Worm (Caenorhabditis elegans) whole organism, young adult: ENCODE measurements around the gene arrd-25.

Experiments used
- B0261.1 ChIP-seq: sonication (generic microtip); optimal IDR thresholded peaks from 2 replicates; lab custom pipeline; 2016; ENCODE audit warnings: mild to moderate bottlenecking, missing genetic modification characterization, moderate library complexity, missing compliant biosample characterization
- B0336.3 ChIP-seq: fragments of 200-800 bp; sonication (Bioruptor generic); IDR thresholded peaks from 2 replicates; pipeline ENCODE4 v1.3.6; 2022; ENCODE audit warnings: missing genetic modification characterization, missing compliant biosample characterization
- F23B12.7 ChIP-seq: sonication (generic microtip); optimal IDR thresholded peaks from 2 replicates; lab custom pipeline; 2017; ENCODE audit warnings: missing genetic modification characterization, mild to moderate bottlenecking, missing compliant biosample characterization, antibody characterized with exemption, moderate library complexity; ENCODE audit not compliant: insufficient read depth
- F33H1.4 ChIP-seq: fragments of 200-800 bp; sonication (Bioruptor generic); IDR thresholded peaks from 2 replicates; pipeline ENCODE4 v1.3.6; 2022; ENCODE audit warnings: missing genetic modification reagents, missing genetic modification characterization, missing compliant biosample characterization
- K11D2.4 ChIP-seq: fragments of 200-800 bp; sonication (Bioruptor generic); IDR thresholded peaks from 2 replicates; pipeline ENCODE4 v1.3.6; 2022; ENCODE audit warnings: missing genetic modification reagents, missing genetic modification characterization, missing compliant biosample characterization
- K12H6.12 ChIP-seq: fragments of 200-800 bp; sonication (Bioruptor generic); optimal IDR thresholded peaks from 2 replicates; lab custom pipeline; 2018; ENCODE audit warnings: mild to moderate bottlenecking, missing genetic modification characterization, missing compliant biosample characterization
- Y56A3A.18 ChIP-seq: fragments of 200-800 bp; sonication (Bioruptor generic); IDR thresholded peaks from 2 replicates; pipeline ENCODE4 v1.3.6; 2022; ENCODE audit warnings: missing genetic modification reagents, missing genetic modification characterization, missing compliant biosample characterization
- Y95B8A.8 ChIP-seq: fragments of 200-800 bp; sonication (Bioruptor generic); IDR thresholded peaks from 2 replicates; pipeline ENCODE4 v1.3.6; 2022; ENCODE audit warnings: missing genetic modification reagents, missing genetic modification characterization, missing compliant biosample characterization
- aptf-2 ChIP-seq: fragments of 200-800 bp; sonication (Bioruptor generic); conservative IDR thresholded peaks from 2 replicates; pipeline ENCODE4 v1.3.6; 2022; ENCODE audit warnings: missing genetic modification reagents, missing genetic modification characterization, missing compliant biosample characterization
- atf-7 ChIP-seq: sonication (generic microtip); optimal IDR thresholded peaks from 2 replicates; lab custom pipeline; 2017; ENCODE audit warnings: mild to moderate bottlenecking, missing genetic modification characterization, missing compliant biosample characterization
- attf-5 ChIP-seq: fragments of 200-800 bp; sonication (Bioruptor generic); optimal IDR thresholded peaks from 2 replicates; lab custom pipeline; 2018; ENCODE audit warnings: mild to moderate bottlenecking, missing genetic modification characterization, missing compliant biosample characterization
- bed-1 ChIP-seq: fragments of 200-800 bp; sonication (Bioruptor generic); IDR thresholded peaks from 2 replicates; pipeline ENCODE4 v1.3.6; 2022; ENCODE audit warnings: missing genetic modification reagents, missing genetic modification characterization, missing compliant biosample characterization
- ccch-3 ChIP-seq: fragments of 200-800 bp; sonication (Bioruptor generic); optimal IDR thresholded peaks from 2 replicates; lab custom pipeline; 2018; ENCODE audit warnings: mild to moderate bottlenecking, missing genetic modification characterization, missing compliant biosample characterization
- cebp-1 ChIP-seq, 2 experiments: fragments of 200-800 bp in 1 of 2; sonication (Bioruptor generic) in 1 of 2; sonication (generic microtip) in 1 of 2; IDR thresholded peaks in 1 of 2; optimal IDR thresholded peaks in 1 of 2; 2 replicates each; pipeline versions ENCODE4 v1.3.6 to Lab custom; 2017 to 2022; ENCODE audit warnings: missing compliant biosample characterization in 2 of 2, missing genetic modification characterization in 2 of 2, mild to moderate bottlenecking in 1 of 2, missing genetic modification reagents in 1 of 2, moderate library complexity in 1 of 2
- cebp-2 ChIP-seq: fragments of 200-800 bp; sonication (Bioruptor generic); IDR thresholded peaks from 2 replicates; pipeline ENCODE4 v1.3.6; 2022; ENCODE audit warnings: missing genetic modification characterization, missing compliant biosample characterization
- ceh-100 ChIP-seq: fragments of 200-800 bp; sonication (Bioruptor generic); IDR thresholded peaks from 2 replicates; pipeline ENCODE4 v1.3.6; 2022; ENCODE audit warnings: missing genetic modification reagents, missing genetic modification characterization, missing compliant biosample characterization
- egrh-3 ChIP-seq: fragments of 200-800 bp; sonication (Bioruptor generic); IDR thresholded peaks from 2 replicates; pipeline ENCODE4 v1.3.6; 2022; ENCODE audit warnings: missing genetic modification reagents, missing genetic modification characterization, missing compliant biosample characterization
- him-1 ChIP-seq: sonication (generic microtip); optimal IDR thresholded peaks from 2 replicates; lab custom pipeline; 2016; ENCODE audit warnings: missing genotype, missing genetic modification reagents, missing genetic modification characterization, missing compliant biosample characterization
- hlh-26 ChIP-seq: fragments of 200-800 bp; sonication (Bioruptor generic); conservative IDR thresholded peaks from 2 replicates; pipeline ENCODE4 v1.3.6; 2022; ENCODE audit warnings: missing genetic modification reagents, missing genetic modification characterization, missing compliant biosample characterization
- lin-40 ChIP-seq: sonication (generic microtip); optimal IDR thresholded peaks from 2 replicates; lab custom pipeline; 2016; ENCODE audit warnings: missing genetic modification characterization, mild to moderate bottlenecking, missing compliant biosample characterization, missing genotype, missing genetic modification reagents
- lin-54 ChIP-seq: fragments of 200-800 bp; sonication (Bioruptor generic); optimal IDR thresholded peaks from 2 replicates; lab custom pipeline; 2018; ENCODE audit warnings: mild to moderate bottlenecking, missing genetic modification characterization, missing compliant biosample characterization
- madf-10 ChIP-seq: sonication (generic microtip); optimal IDR thresholded peaks from 2 replicates; lab custom pipeline; 2016; ENCODE audit warnings: mild to moderate bottlenecking, missing genetic modification characterization, missing compliant biosample characterization
- mcd-1 ChIP-seq: fragments of 200-800 bp; sonication (Bioruptor generic); IDR thresholded peaks from 2 replicates; pipeline ENCODE4 v1.3.6; 2022; ENCODE audit warnings: missing genetic modification reagents, missing genetic modification characterization, missing compliant biosample characterization
- mel-28 ChIP-seq: sonication (generic microtip); optimal IDR thresholded peaks from 2 replicates; lab custom pipeline; 2016; ENCODE audit warnings: borderline replicate concordance, mild to moderate bottlenecking, missing genetic modification characterization, missing compliant biosample characterization
- mes-4 ChIP-seq: sonication (generic microtip); optimal IDR thresholded peaks from 2 replicates; lab custom pipeline; 2016; ENCODE audit warnings: missing genotype, missing genetic modification characterization, missing compliant biosample characterization
- nfyb-1 ChIP-seq: fragments of 200-800 bp; sonication (Bioruptor generic); IDR thresholded peaks from 2 replicates; pipeline ENCODE4 v1.3.6; 2022; ENCODE audit warnings: missing genetic modification reagents, missing genetic modification characterization, missing compliant biosample characterization
- nhr-80 ChIP-seq: sonication (generic microtip); optimal IDR thresholded peaks from 2 replicates; lab custom pipeline; 2016; ENCODE audit warnings: missing genetic modification characterization, missing compliant biosample characterization
- pbrm-1 ChIP-seq: fragments of 200-800 bp; sonication (Bioruptor generic); IDR thresholded peaks from 2 replicates; pipeline ENCODE4 v1.3.6; 2022; ENCODE audit warnings: missing genetic modification reagents, missing genetic modification characterization, missing compliant biosample characterization
- pha-4 ChIP-seq: fragments of 150-350 bp; sonication (generic microtip); optimal IDR thresholded peaks from 2 replicates; lab custom pipeline; 2014; ENCODE audit warnings: missing biosample characterization, missing genetic modification reagents, missing genetic modification characterization
- rec-8 ChIP-seq, 2 experiments: sonication (generic microtip); optimal IDR thresholded peaks; 2 replicates each; lab custom pipeline; 2016; ENCODE audit warnings: mild to moderate bottlenecking in 2 of 2, missing genetic modification characterization in 2 of 2, missing genetic modification reagents in 2 of 2, missing genotype in 2 of 2, missing biosample characterization in 1 of 2, missing compliant biosample characterization in 1 of 2, moderate library complexity in 1 of 2
- snpc-1.1 ChIP-seq: sonication (generic microtip); optimal IDR thresholded peaks from 2 replicates; lab custom pipeline; 2017; ENCODE audit warnings: missing genetic modification characterization, mild to moderate bottlenecking, missing compliant biosample characterization, antibody characterized with exemption, moderate library complexity, missing genotype, missing genetic modification reagents; ENCODE audit not compliant: insufficient read depth
- snpc-4 ChIP-seq, 5 experiments: fragments of 150-350 bp in 1 of 5; sonication (generic microtip) in 4 of 5; optimal IDR thresholded peaks; 2 replicates each; lab custom pipeline; 2014 to 2018; ENCODE audit warnings: missing genetic modification characterization in 5 of 5, missing biosample characterization in 3 of 5, antibody characterized with exemption in 2 of 5, mild to moderate bottlenecking in 2 of 5, missing compliant biosample characterization in 2 of 5, missing genotype in 2 of 5, moderate library complexity in 2 of 5, missing genetic modification reagents in 1 of 5
- tbp1 ChIP-seq: fragments of 200-800 bp; sonication (Bioruptor generic); optimal IDR thresholded peaks from 2 replicates; lab custom pipeline; 2018; ENCODE audit warnings: mild to moderate bottlenecking, missing genetic modification characterization, missing compliant biosample characterization
- xnd-1 ChIP-seq: sonication (generic microtip); optimal IDR thresholded peaks from 2 replicates; lab custom pipeline; 2016; ENCODE audit warnings: missing genotype, missing genetic modification reagents, missing genetic modification characterization, missing compliant biosample characterization
- zfh-2 ChIP-seq: fragments of 200-800 bp; sonication (Bioruptor generic); conservative IDR thresholded peaks from 2 replicates; pipeline ENCODE4 v1.3.6; 2022; ENCODE audit warnings: missing genetic modification reagents, missing genetic modification characterization, missing compliant biosample characterization
- ztf-25 ChIP-seq: fragments of 200-800 bp; sonication (Bioruptor generic); IDR thresholded peaks from 2 replicates; pipeline ENCODE4 v1.3.6; 2022; ENCODE audit warnings: missing genetic modification reagents, missing genetic modification characterization, missing compliant biosample characterization
- ztf-3 ChIP-seq: fragments of 200-800 bp; sonication (Bioruptor generic); optimal IDR thresholded peaks from 2 replicates; lab custom pipeline; 2018; ENCODE audit warnings: mild to moderate bottlenecking, missing genetic modification characterization, missing compliant biosample characterization

arrd-25 gene

DNA sequence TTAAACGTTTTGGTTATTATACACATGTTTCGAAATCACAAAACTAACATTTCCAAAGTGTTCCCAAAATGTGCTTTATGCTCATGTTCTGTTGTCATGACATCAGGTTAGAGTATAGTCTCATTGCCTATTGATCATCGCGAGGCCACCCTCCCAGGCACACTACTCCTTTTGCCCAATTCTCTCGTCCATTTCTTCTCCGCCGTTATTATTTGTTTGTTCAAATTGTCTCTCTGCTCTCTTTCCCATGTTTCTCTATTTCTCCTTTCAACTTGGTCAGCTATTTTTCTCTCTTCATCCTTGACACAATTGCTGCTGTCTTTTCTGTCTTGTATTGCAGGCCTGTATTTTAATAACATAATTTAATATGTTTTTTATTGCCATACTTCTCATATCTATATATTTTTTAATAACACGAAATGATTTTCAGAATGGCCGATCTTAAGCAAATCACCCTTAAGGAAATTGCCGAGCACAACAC, 32.1 kb upstream of the arrd-25 start, which contains the start of gene cytb-5.1:
cytb-5.1 (plus strand) TSS at position 431 of the 481 bp plus-strand sequence.
- peak; percentile 14 for TF ChIP-seq lin-54 (GFP tag; lab: Kevin White, UChicago)
- no peak for TF ChIP-seq pha-4 (tag; lab: Kevin White, UChicago)
- TF ChIP-seq madf-10 (tag; lab: Kevin White, UChicago) = no peak
- peak; percentile 20; the same call in 1 of the 2 replicates for TF ChIP-seq cebp-1 (GFP tag; IDR thresholded peaks at IDR 0.05; lab: Robert Waterston, UW)
- TF ChIP-seq cebp-1 (tag; optimal IDR thresholded peaks at IDR 0.05; lab: Kevin White, UChicago) = peak; percentile 74
- 0 out of 2 replicates have a peak, but pooled peaks have one; percentile 33 for TF ChIP-seq mcd-1 (GFP tag; lab: Robert Waterston, UW)
- peak; percentile 10 for TF ChIP-seq lin-40 (tag; lab: Kevin White, UChicago)
- no peak for TF ChIP-seq hlh-26 (GFP tag; lab: Robert Waterston, UW)
- TF ChIP-seq nfyb-1 (GFP tag; lab: Robert Waterston, UW) = 0 out of 2 replicates have a peak, but pooled peaks have one; percentile 52
- peak; percentile 63 for TF ChIP-seq nhr-80 (tag; lab: Kevin White, UChicago)
- TF ChIP-seq snpc-4 (GFP tag; optimal IDR thresholded peaks at IDR 0.05; lab: Kevin White, UChicago) = no peak
- TF ChIP-seq snpc-4 (tag; optimal IDR thresholded peaks at IDR 0.05; lab: Kevin White, UChicago) = peak in 1 of 4 experiments; percentile 16
- TF ChIP-seq pbrm-1 (GFP tag; lab: Robert Waterston, UW) = 0 out of 2 replicates have a peak, but pooled peaks have one; percentile 18
- peak; percentile 10 for TF ChIP-seq attf-5 (GFP tag; lab: Kevin White, UChicago)
- TF ChIP-seq, all 124 proteins: peak for 9

ce11 chrX:14002739-14003138, 30.9 kb upstream of the arrd-25 start:
- no peak for TF ChIP-seq him-1
- TF ChIP-seq Y56A3A.18 (GFP tag; lab: Robert Waterston, UW) = no peak
- no peak for TF ChIP-seq ztf-25 (GFP tag; lab: Robert Waterston, UW)
- no peak for TF ChIP-seq rec-8 (tag; optimal IDR thresholded peaks at IDR 0.05; lab: Kevin White, UChicago)
- no peak for TF ChIP-seq ztf-3 (GFP tag; lab: Kevin White, UChicago)
- no peak for TF ChIP-seq Y95B8A.8 (GFP tag; lab: Robert Waterston, UW)
- no peak for TF ChIP-seq mes-4
- TF ChIP-seq xnd-1 (tag; lab: Kevin White, UChicago) = no peak
- TF ChIP-seq ccch-3 (GFP tag; lab: Kevin White, UChicago) = no peak

DNA sequence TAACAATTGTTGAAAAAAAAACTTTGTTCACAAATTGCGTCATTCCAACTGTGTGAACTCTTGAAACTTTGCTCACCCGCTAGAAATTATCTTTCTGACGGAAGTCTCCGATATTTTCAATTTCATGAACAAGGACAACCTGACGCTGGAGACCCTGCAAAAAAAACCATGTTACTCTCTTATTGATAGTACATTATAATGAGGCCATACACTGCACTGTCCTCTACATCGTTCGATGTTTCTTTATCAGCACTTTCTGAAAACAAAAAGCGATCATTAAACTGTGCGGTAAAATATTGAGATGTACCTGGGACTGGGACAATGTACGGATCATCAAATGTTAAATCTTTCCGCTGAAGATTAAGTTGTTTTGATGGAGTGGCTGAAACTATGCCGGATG, 30.1 kb upstream of the arrd-25 start:
- TF ChIP-seq ceh-100 (GFP tag; lab: Robert Waterston, UW) (no peak), cebp-2 (GFP tag; lab: Robert Waterston, UW) (no peak), snpc-4 (GFP tag; optimal IDR thresholded peaks at IDR 0.05; lab: Kevin White, UChicago) (no peak), snpc-4 (tag; optimal IDR thresholded peaks at IDR 0.05; lab: Kevin White, UChicago) (no peak), K11D2.4 (GFP tag; lab: Robert Waterston, UW) (no peak), F23B12.7 (tag; lab: Kevin White, UChicago) (no peak), B0336.3 (GFP tag; lab: Robert Waterston, UW) (peak; percentile 31; the same call in 1 of the 2 replicates), mel-28 (no peak), nhr-80 (tag; lab: Kevin White, UChicago) (peak; percentile 85), B0261.1 (tag; lab: Kevin White, UChicago) (no peak), atf-7 (peak; percentile 27), aptf-2 (GFP tag; lab: Robert Waterston, UW) (no peak), tbp1 (GFP tag; lab: Kevin White, UChicago) (no peak)

ce11 chrX:14008130-14008529, 25.5 kb upstream of the arrd-25 start:
- TF ChIP-seq zfh-2 = peak; percentile 68
- TF ChIP-seq egrh-3 (GFP tag; lab: Robert Waterston, UW) = no peak
- TF ChIP-seq snpc-1.1 (tag; lab: Kevin White, UChicago) = peak; percentile 11
- no peak for TF ChIP-seq bed-1 (GFP tag; lab: Robert Waterston, UW)
- TF ChIP-seq snpc-4 (GFP tag; optimal IDR thresholded peaks at IDR 0.05; lab: Kevin White, UChicago) = no peak
- peak in 2 of 4 experiments; percentile 67 to 86 for TF ChIP-seq snpc-4 (tag; optimal IDR thresholded peaks at IDR 0.05; lab: Kevin White, UChicago)
- no peak for TF ChIP-seq pha-4 (tag; lab: Kevin White, UChicago)
- TF ChIP-seq F33H1.4 (GFP tag; lab: Robert Waterston, UW) = 0 out of 2 replicates have a peak, but pooled peaks have one; percentile 8
- no peak for TF ChIP-seq K12H6.12
- TF ChIP-seq, all 124 proteins: peak for 4
